Worm (Caenorhabditis elegans): ENCODE measurements around the gene cutl-12.

The cutl-12 gene

ce11 chrII:8668871-8669270 lies 34.6 kb upstream of the cutl-12 start:
- TF ChIP-seq nhr-28 (tag; optimal IDR thresholded peaks at IDR 0.05) (no peak), lin-13 (tag; optimal IDR thresholded peaks at IDR 0.05) (no peak), unc-120 (tag; optimal IDR thresholded peaks at IDR 0.05; ENCODE audit: poor library complexity, severe bottlenecking) (no peak), bed-3 (GFP tag; optimal IDR thresholded peaks at IDR 0.05) (no peak), elt-3 (tag; optimal IDR thresholded peaks at IDR 0.05) (no peak), nhr-237 (tag; optimal IDR thresholded peaks at IDR 0.05) (no peak), sem-2 (GFP tag; optimal IDR thresholded peaks at IDR 0.05) (no peak), nhr-12 (tag; optimal IDR thresholded peaks at IDR 0.05) (no peak), mab-5 (tag; optimal IDR thresholded peaks at IDR 0.05) (no peak), sptf-1 (tag; optimal IDR thresholded peaks at IDR 0.05) (no peak), unc-39 (tag; optimal IDR thresholded peaks at IDR 0.05) (no peak), nhr-2 (tag; optimal IDR thresholded peaks at IDR 0.05) (no peak), M03D4.4 (tag; optimal IDR thresholded peaks at IDR 0.05) (no peak), ceh-39 (tag; optimal IDR thresholded peaks at IDR 0.05) (no peak)

- TF ChIP-seq mls-2 (tag; optimal IDR thresholded peaks at IDR 0.05) (no peak), lin-32 (GFP tag; optimal IDR thresholded peaks at IDR 0.05) (no peak), lin-13 (tag; optimal IDR thresholded peaks at IDR 0.05) (no peak), ham-2 (GFP tag; optimal IDR thresholded peaks at IDR 0.05) (no peak), ceh-43 (GFP tag; optimal IDR thresholded peaks at IDR 0.05) (no peak), pha-4 (tag; optimal IDR thresholded peaks at IDR 0.05) (no peak), snpc-4 (tag; optimal IDR thresholded peaks at IDR 0.05) (no peak), blmp-1 (tag; optimal IDR thresholded peaks at IDR 0.05) (no peak), lsy-2 (tag; optimal IDR thresholded peaks at IDR 0.05) (no peak), zip-8 (tag; optimal IDR thresholded peaks at IDR 0.05) (no peak), ceh-39 (tag; optimal IDR thresholded peaks at IDR 0.05) (no peak), nhr-12 (tag; optimal IDR thresholded peaks at IDR 0.05) (no peak)
Measured at ce11 chrII:8664533-8664932, 30.2 kb upstream of the cutl-12 start, which contains the start of gene etc-1. TSS of gene etc-1 (plus strand) at chrII:8664833.

ce11 chrII:8661539-8661938 lies 27.3 kb upstream of the cutl-12 start, which contains the start of the genes piga-1 and eif-2Bepsilon:
TSS of gene piga-1 (minus strand) at chrII:8661712.
TSS of gene eif-2Bepsilon (plus strand) at chrII:8661869.
- TF ChIP-seq zip-8 (tag; optimal IDR thresholded peaks at IDR 0.05) (peak; percentile 56), snpc-4 (tag; optimal IDR thresholded peaks at IDR 0.05) (no peak)

ce11 chrII:8658835-8659234 lies 24.5 kb upstream of the cutl-12 start, which contains the start of gene atg-10:
TSS of gene atg-10 (plus strand) at chrII:8659135.
- TF ChIP-seq elt-1 (tag; optimal IDR thresholded peaks at IDR 0.05; ENCODE audit: borderline replicate concordance, insufficient read depth) (no peak), mab-5 (tag; optimal IDR thresholded peaks at IDR 0.05) (no peak), sptf-1 (tag; optimal IDR thresholded peaks at IDR 0.05) (no peak), lin-13 (tag; optimal IDR thresholded peaks at IDR 0.05) (no peak), lin-32 (GFP tag; optimal IDR thresholded peaks at IDR 0.05) (no peak), nhr-76 (tag; optimal IDR thresholded peaks at IDR 0.05) (no peak), lsy-2 (tag; optimal IDR thresholded peaks at IDR 0.05) (no peak), nhr-237 (tag; optimal IDR thresholded peaks at IDR 0.05) (no peak), nhr-2 (tag; optimal IDR thresholded peaks at IDR 0.05) (no peak), mep-1 (tag; optimal IDR thresholded peaks at IDR 0.05) (no peak), sem-2 (GFP tag; optimal IDR thresholded peaks at IDR 0.05) (no peak), ztf-11 (tag; optimal IDR thresholded peaks at IDR 0.05) (no peak), hlh-1 (tag; optimal IDR thresholded peaks at IDR 0.05) (no peak)

- TF ChIP-seq sptf-1 (tag; optimal IDR thresholded peaks at IDR 0.05) (no peak), ham-2 (GFP tag; optimal IDR thresholded peaks at IDR 0.05) (no peak), lsy-2 (tag; optimal IDR thresholded peaks at IDR 0.05) (no peak), tbx-8 (GFP tag; optimal IDR thresholded peaks at IDR 0.05) (no peak), nhr-28 (tag; optimal IDR thresholded peaks at IDR 0.05) (no peak), elt-3 (tag; optimal IDR thresholded peaks at IDR 0.05) (no peak)
Measured at ce11 chrII:8650644-8651159, 16.4 kb upstream of the cutl-12 start, which contains the start of gene pyr-1. TSS of gene pyr-1 (plus strand) at chrII:8651109.

ce11 chrII:8648843-8649242 lies 14.6 kb upstream of the cutl-12 start:
- TF ChIP-seq unc-62 (GFP tag; optimal IDR thresholded peaks at IDR 0.05) (no peak), bed-3 (GFP tag; optimal IDR thresholded peaks at IDR 0.05) (no peak), lin-32 (GFP tag; optimal IDR thresholded peaks at IDR 0.05) (no peak), tbx-8 (GFP tag; optimal IDR thresholded peaks at IDR 0.05) (no peak), lsy-2 (tag; optimal IDR thresholded peaks at IDR 0.05) (no peak), hlh-1 (tag; optimal IDR thresholded peaks at IDR 0.05) (no peak), cnd-1 (tag; optimal IDR thresholded peaks at IDR 0.05) (no peak), lin-13 (tag; optimal IDR thresholded peaks at IDR 0.05) (no peak)
